Fruit fly (Drosophila melanogaster): ENCODE data around the gene Hip1.

The Hip1 gene

DNA sequence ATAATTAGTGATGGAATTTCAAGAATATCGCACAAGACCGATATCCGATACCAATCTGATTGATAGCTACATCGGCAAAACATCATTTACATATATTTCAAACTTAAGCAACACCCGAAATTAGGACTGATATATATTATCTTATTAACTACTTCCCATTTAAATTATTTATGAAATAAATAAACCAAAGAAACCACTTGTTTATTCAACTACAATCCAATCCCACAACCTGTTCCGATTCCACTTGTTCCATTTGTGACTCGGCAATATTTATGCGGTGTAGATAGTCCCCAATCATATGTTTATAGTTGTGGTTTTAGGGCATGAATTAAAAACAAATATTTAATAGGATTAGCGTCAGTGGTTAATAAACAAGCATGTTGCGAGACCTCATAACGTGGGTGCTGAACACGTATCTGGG, 18.6 kb downstream of the Hip1 start, which contains the start of the genes CG10973 and Vps13D:
Gene CG10973, minus strand, starts transcription at position 6 of the 421 bp plus-strand sequence.
Gene Vps13D, plus strand, starts transcription at position 281 of the 421 bp plus-strand sequence.
- TF ChIP-seq Sin3A (optimal IDR thresholded peaks at IDR 0.05) = no peak
- TF ChIP-seq ttk (optimal IDR thresholded peaks at IDR 0.05) = no peak
- no peak for TF ChIP-seq h (optimal IDR thresholded peaks at IDR 0.05)
- TF ChIP-seq insv (optimal IDR thresholded peaks at IDR 0.05) = no peak
- no peak for TF ChIP-seq Myc (optimal IDR thresholded peaks at IDR 0.05)
- no peak for TF ChIP-seq psq (optimal IDR thresholded peaks at IDR 0.05)

DNA sequence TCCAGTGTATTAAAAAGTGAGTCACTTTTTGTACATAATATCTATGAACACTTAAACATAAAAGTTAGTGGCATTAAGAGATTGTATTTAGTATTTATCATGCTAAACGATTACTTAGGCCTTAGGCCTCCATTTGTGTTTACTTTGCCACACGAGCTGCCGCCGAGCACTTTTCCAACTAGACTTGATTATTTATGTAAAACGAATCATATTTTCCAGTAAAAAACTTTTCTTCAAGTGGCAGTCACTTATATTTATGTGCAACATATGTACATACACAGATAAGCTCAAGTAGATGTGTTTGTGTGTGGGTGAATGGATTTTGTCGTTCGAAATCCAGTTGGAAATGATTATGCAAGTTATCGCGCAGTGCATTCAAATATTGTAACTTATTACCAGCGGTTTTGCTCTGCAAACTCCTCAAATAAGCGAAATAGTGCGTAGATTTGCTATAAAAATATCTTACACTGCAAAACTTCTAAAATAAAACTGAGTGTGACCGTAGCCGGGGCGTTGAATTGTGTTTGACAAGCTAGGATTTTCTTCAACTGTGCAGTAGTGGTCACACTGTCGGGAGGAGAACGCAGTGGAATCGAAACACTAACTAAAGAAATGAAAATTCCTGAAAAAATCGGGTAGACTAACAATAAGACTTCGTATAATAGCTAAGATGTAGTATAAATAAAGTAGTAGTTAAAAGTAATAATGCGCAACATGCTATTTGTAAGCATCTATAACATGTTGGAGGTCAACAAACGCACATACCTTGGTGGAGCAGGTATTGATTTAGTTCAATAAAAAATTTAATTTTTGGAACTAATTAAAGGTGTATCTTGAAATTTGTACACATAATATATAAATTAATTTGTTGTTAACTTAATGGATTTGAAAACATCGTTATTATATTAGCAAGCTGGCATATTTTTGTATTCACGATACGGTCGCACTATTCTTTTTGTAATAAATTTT, 23.5 kb downstream of the Hip1 start, which contains the start of the genes Klc and CG10984:
Gene Klc, minus strand, starts transcription at position 490 of the 969 bp plus-strand sequence.
Gene CG10984, plus strand, starts transcription at position 553 of the 969 bp plus-strand sequence.
- no peak for TF ChIP-seq insv (optimal IDR thresholded peaks at IDR 0.05)
- no peak for TF ChIP-seq ttk (optimal IDR thresholded peaks at IDR 0.05)
- no peak for TF ChIP-seq h (optimal IDR thresholded peaks at IDR 0.05)
- TF ChIP-seq psq (optimal IDR thresholded peaks at IDR 0.05) = no peak
- no peak for TF ChIP-seq Sin3A (optimal IDR thresholded peaks at IDR 0.05)
- TF ChIP-seq Myc (optimal IDR thresholded peaks at IDR 0.05) = no peak

DNA sequence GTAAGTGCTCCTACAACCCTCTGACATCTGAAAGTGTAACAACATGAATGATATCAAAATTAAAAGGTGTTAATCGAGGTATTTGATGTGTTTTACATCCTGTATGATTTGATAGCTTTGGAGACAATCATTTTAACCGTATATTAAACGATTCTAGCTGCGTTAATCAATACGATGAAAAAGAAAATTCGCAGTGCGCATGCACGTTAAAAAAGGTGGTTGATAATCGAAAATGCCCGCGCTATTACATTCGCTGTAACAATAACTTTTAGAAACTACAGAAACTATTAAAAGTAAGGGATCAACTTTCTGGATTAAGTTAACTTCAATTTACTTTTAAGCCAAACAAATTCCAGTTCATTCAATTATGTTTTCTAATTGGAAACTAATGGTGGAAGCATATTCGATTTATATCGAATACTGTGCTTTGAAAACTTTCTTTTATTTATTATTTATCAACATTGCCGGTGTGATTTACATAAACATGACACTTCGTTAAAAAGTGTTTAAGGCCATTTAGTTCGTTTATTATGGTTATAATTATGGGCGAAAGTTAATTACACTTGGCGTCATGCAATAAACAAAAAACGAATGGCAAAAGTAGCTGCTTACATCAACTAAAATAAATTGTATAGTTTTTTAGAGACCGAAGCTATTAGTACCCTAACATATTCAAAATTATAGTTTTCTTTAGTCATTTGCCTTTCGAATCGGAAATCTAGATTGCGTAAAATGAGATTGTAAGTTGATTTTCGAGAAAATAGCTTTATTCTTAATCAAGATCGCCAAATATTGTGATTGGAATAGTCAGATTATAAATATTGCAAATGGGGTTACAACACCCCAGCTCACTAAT, 24.4 kb downstream of the Hip1 start:
- TF ChIP-seq ttk (optimal IDR thresholded peaks at IDR 0.05) = no peak
- no peak for TF ChIP-seq Myc (optimal IDR thresholded peaks at IDR 0.05)
- no peak for TF ChIP-seq Sin3A (optimal IDR thresholded peaks at IDR 0.05)
- no peak for TF ChIP-seq h (optimal IDR thresholded peaks at IDR 0.05)
- no peak for TF ChIP-seq insv (optimal IDR thresholded peaks at IDR 0.05)
- no peak for TF ChIP-seq psq (optimal IDR thresholded peaks at IDR 0.05)

DNA sequence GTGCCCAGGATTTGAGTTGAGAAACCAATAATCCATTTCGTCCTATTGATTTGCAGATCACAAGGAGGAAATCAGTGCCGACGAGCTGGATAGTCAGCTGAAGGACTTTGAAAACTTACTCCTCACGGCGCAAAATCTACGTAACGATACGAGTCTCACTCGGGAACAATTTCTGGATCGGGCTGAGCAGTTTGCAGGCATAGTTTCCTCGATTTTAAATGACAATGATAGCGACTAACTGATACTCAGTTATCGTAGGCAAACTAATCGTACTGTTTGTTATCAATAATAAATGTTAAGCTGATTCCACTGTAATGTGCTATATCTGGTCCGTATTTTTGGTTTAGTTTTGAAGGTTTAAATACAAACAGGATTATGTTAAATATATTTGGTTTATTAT, 27.1 kb downstream of the Hip1 start:
- TF ChIP-seq Myc (optimal IDR thresholded peaks at IDR 0.05) (no peak), Sin3A (optimal IDR thresholded peaks at IDR 0.05) (no peak), h (optimal IDR thresholded peaks at IDR 0.05) (no peak), insv (optimal IDR thresholded peaks at IDR 0.05) (no peak), ttk (optimal IDR thresholded peaks at IDR 0.05) (no peak), psq (optimal IDR thresholded peaks at IDR 0.05) (no peak)

DNA sequence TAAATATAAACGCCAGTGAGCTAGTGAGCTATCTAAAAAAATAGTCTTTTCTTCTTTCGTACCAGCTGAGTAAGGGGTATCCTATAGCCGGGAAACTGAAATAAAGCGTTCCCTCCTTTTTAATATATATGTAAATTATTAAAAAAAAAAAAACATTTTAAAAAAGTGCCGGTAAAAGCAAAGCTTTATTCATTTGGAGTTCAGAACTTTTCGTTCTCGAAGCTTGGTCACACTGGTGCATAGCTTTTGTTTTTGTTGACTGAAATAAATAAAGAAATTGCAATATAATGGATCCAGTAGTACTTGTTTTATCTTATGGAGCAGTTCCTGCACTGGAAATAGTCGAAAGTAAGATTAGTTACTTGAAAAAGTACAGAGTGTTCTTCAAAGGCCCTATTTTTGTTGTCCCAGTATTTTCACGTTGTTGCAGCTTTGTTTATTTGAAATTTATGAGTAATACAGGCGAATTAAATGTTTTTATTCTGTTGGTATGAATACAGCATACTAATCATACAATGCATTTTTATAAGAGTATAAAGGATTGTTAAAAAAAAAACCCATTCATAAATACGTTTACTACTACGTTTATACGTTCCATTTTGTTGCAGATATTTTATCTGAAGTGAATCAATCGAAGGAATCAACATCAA, 28.1 kb downstream of the Hip1 start, which contains the start of gene CG32109:
Gene CG32109, plus strand, starts transcription at position 224 of the 650 bp plus-strand sequence.
- TF ChIP-seq psq (optimal IDR thresholded peaks at IDR 0.05) (no peak), Myc (optimal IDR thresholded peaks at IDR 0.05) (no peak), insv (optimal IDR thresholded peaks at IDR 0.05) (no peak), Sin3A (optimal IDR thresholded peaks at IDR 0.05) (no peak), h (optimal IDR thresholded peaks at IDR 0.05) (no peak), ttk (optimal IDR thresholded peaks at IDR 0.05) (no peak)

DNA sequence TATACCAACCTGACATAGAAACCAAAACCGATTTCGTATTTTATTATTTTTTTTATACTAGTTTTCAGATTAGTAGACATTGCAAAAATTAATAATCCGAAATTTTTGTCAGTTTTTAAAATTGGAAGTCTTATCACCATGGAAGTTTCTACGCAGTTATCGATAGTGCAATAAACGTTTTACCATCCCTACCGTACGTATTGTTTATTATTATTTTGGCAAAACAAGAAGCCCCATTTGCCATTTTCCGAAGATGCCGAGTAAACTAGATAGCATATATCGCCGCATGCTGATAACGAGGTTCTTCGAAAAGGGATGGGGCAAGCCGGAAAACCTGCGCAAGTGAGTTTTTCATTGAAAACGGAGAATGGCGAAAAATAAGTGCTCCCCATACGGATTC, 31.8 kb downstream of the Hip1 start, which contains the start of gene CG32112:
Gene CG32112, plus strand, starts transcription at position 111 of the 400 bp plus-strand sequence.
- no peak for TF ChIP-seq psq (optimal IDR thresholded peaks at IDR 0.05)
- no peak for TF ChIP-seq h (optimal IDR thresholded peaks at IDR 0.05)
- no peak for TF ChIP-seq ttk (optimal IDR thresholded peaks at IDR 0.05)
- no peak for TF ChIP-seq Myc (optimal IDR thresholded peaks at IDR 0.05)
- TF ChIP-seq insv (optimal IDR thresholded peaks at IDR 0.05) = no peak
- TF ChIP-seq Sin3A (optimal IDR thresholded peaks at IDR 0.05) = no peak

DNA sequence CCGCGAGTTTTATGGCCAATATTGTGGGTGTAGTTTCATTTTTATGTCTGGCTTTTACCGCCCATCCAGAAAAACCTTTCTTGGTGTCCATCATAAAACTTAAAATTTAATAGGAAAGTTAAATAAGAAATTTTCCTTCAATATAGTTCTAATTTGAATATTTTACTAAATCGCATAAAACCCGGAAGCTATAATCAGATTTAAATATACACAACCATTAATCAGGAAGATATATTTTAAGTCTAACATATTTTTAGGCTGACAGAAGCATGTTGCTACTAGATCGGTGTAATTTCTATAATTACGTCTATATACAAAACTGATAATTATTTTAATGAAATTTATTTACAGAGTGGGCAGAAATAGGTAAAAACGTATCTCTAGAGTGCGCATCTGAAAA, 37.7 kb downstream of the Hip1 start:
- TF ChIP-seq h (optimal IDR thresholded peaks at IDR 0.05) (no peak), Myc (optimal IDR thresholded peaks at IDR 0.05) (no peak), insv (optimal IDR thresholded peaks at IDR 0.05) (no peak), Sin3A (optimal IDR thresholded peaks at IDR 0.05) (no peak), ttk (optimal IDR thresholded peaks at IDR 0.05) (no peak), psq (optimal IDR thresholded peaks at IDR 0.05) (no peak)

DNA sequence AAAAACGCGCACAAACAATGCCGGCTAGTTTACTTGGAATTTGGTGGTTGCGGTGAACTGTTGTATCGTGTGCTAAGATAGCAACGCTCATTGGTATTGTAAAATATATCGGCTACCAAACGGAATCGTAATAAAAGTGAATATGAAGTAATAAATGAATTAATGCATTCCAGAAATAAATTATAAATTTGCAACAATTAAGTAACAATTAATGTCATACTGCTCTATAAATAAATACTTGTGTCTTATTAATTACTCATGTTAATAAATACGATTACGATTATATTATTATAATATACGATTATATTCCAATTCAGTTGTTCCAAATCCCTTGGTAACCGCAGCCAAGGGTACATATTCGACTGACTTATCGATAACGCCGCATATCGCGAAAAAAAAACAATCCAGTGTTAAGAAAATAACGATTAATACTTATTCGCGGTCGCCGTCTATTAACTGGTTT, 38.8 kb downstream of the Hip1 start, which contains the start of the genes SmD1 and Ptp69D:
Gene SmD1, minus strand, starts transcription at position 62 of the 463 bp plus-strand sequence.
Gene Ptp69D, plus strand, starts transcription at position 396 of the 463 bp plus-strand sequence.
- TF ChIP-seq insv (optimal IDR thresholded peaks at IDR 0.05) (no peak), ttk (optimal IDR thresholded peaks at IDR 0.05) (no peak), Sin3A (optimal IDR thresholded peaks at IDR 0.05) (no peak), Myc (optimal IDR thresholded peaks at IDR 0.05) (no peak), h (optimal IDR thresholded peaks at IDR 0.05) (no peak), psq (optimal IDR thresholded peaks at IDR 0.05) (no peak)

DNA sequence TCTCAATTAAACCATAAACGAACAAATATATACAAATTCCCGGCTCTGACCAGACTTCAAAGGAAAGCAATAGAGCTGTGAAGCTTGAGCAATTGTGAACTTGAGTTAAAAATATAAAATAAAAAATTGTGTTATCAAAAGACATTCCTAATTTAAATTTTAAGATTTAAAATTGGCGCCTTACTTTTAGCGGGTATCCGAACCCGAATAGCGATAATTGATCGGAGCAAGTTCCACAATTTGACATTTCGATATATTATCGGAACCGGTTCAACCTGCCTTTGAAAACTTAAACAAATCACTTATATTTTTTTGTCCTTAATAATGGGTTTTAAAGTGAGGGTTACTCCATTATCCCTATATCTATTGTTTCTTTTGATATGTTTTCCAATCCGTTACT, 40.6 kb downstream of the Hip1 start:
- TF ChIP-seq insv (optimal IDR thresholded peaks at IDR 0.05) = no peak
- TF ChIP-seq h (optimal IDR thresholded peaks at IDR 0.05) = no peak
- no peak for TF ChIP-seq Myc (optimal IDR thresholded peaks at IDR 0.05)
- no peak for TF ChIP-seq psq (optimal IDR thresholded peaks at IDR 0.05)
- no peak for TF ChIP-seq Sin3A (optimal IDR thresholded peaks at IDR 0.05)
- TF ChIP-seq ttk (optimal IDR thresholded peaks at IDR 0.05) = no peak

DNA sequence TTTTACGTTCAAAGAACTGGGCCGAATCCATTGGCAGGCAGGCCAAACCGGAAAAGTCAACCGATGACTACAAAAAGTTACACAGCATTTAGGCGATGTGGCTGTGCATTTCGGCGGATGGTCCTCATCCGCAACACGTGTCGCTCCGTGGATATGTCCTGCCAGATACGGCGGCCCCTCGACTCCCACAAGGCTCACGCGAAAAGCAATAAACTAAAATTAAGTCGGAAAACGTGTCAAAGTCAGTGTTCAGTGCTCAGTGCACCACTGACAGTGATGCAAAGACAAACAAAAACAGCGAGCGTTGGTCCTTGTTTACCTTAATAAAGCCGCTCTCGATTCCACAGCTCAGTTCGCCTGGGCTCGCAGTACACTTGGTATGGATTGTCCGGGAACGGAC, 43.8 kb downstream of the Hip1 start:
- TF ChIP-seq Sin3A (optimal IDR thresholded peaks at IDR 0.05) = no peak
- TF ChIP-seq Myc (optimal IDR thresholded peaks at IDR 0.05) = no peak
- no peak for TF ChIP-seq psq (optimal IDR thresholded peaks at IDR 0.05)
- no peak for TF ChIP-seq h (optimal IDR thresholded peaks at IDR 0.05)
- no peak for TF ChIP-seq ttk (optimal IDR thresholded peaks at IDR 0.05)
- TF ChIP-seq insv (optimal IDR thresholded peaks at IDR 0.05) = no peak

All from Kc167 (cell line).